Worm (Caenorhabditis elegans): Measurements from ENCODE around the gene Y8A9A.2.

- no peak for TF ChIP-seq daf-12 (tag; optimal IDR thresholded peaks at IDR 0.05)
- no peak for TF ChIP-seq snpc-4 (tag; optimal IDR thresholded peaks at IDR 0.05)
- no peak for TF ChIP-seq nhr-237 (tag; optimal IDR thresholded peaks at IDR 0.05)
- TF ChIP-seq R02D3.7 (tag; optimal IDR thresholded peaks at IDR 0.05): no peak
- TF ChIP-seq unc-39 (tag; optimal IDR thresholded peaks at IDR 0.05): no peak
- TF ChIP-seq egl-27 (tag; optimal IDR thresholded peaks at IDR 0.05): no peak
- TF ChIP-seq fkh-10 (GFP tag; optimal IDR thresholded peaks at IDR 0.05): no peak
- no peak for TF ChIP-seq ama-1 (optimal IDR thresholded peaks at IDR 0.05)
Measured at ce11 chrII:3811816-3812332, 16.5 kb downstream of the Y8A9A.2 start, which contains the start of gene lido-15.

Measured in whole organism, L3 larva.